Worm (Caenorhabditis elegans) whole organism, L4/young adult: ENCODE results near the gene grld-1.

ENCODE experiments used
- dao-5 ChIP-seq: sonication (generic microtip); optimal IDR thresholded peaks from 2 replicates; lab custom pipeline; 2016; ENCODE audit warnings: missing genotype, missing genetic modification characterization, moderate library complexity, missing compliant biosample characterization
- him-1 ChIP-seq: sonication (generic microtip); optimal IDR thresholded peaks from 2 replicates; lab custom pipeline; 2016; ENCODE audit warnings: missing genotype, missing genetic modification reagents, missing genetic modification characterization, missing compliant biosample characterization

DNA sequence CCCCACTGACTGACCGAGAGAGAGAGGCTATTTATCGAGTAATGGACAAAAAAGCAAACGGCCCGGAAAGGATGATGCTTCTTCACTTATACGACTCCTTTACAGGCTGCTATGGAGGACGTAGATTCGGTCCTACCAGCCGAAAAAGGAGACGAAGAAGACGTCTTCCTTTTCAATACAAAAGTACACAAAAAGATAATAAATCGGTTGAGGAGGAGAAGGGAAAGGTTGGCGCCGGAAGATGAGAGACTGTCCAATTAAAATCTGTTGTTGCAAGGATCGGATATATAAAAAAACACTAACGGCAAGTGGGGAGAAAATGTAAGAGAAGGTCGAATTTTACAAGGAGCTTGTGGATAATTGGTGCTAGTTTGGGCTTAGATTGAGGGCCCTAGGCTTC lies 23.0 kb upstream of the grld-1 start:
- TF ChIP-seq him-1 (tag; lab: Kevin White, UChicago), result no peak
- TF ChIP-seq dao-5, result no peak
